Fruit fly (Drosophila melanogaster): Measurements from ENCODE around the gene Scp2.
A peak's percentile ranks its signal among the peaks of the same experiment; 100 is the strongest.

The Scp2 gene

DNA sequence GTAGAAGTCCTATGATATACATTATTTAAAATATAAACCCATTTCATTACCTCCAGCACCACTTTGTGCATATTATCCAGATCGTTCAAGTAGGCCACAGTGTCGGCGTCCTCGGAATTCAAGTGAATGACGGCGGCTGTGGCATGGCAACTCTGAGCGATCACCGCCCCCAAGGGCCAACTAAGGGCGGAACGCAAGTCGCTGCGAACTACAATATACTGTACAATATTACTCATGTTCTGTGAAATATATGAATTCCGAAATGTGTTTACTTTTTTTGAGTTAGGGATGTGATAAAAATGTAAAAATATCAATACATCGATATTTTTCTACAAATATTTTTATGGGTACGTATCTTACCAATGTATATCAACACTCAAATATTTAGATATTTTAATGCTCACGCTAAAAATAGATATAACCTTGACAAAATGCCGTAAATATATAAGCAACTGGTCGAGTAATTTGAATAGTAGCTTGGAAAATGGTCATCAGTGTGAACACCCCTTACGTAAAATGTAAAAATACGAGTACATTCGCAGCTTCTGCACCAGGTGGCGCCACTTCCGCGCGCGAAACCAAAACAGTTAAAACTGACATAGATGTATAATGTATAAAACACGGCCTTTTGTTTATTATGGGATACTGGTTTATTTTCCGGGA is 9.8 kb downstream of the Scp2 start, which contains the start of gene CG14903 (continued):
- TF ChIP-seq CG34376 (GFP tag; optimal IDR thresholded peaks at IDR 0.05) (no peak), tin (GFP tag; optimal IDR thresholded peaks at IDR 0.05) (peak; percentile 70), pum (GFP tag; optimal IDR thresholded peaks at IDR 0.05) (no peak), CG10274 (GFP tag; optimal IDR thresholded peaks at IDR 0.05) (no peak), Med (GFP tag) (peak; percentile 74), CG3065 (GFP tag; optimal IDR thresholded peaks at IDR 0.05) (no peak), Six4 (GFP tag; optimal IDR thresholded peaks at IDR 0.05) (no peak), HLH4C (GFP tag; IDR thresholded peaks at IDR 0.05; ENCODE audit: partially characterized antibody) (peak; percentile 56; the same call in 2 of the 3 replicates), Ptx1 (GFP tag; IDR thresholded peaks at IDR 0.05) (peak; percentile 20; the same call in 1 of the 2 replicates), dpn (GFP tag; optimal IDR thresholded peaks at IDR 0.05) (peak in 1 of 2 experiments; percentile 39), CG12219 (GFP tag; optimal IDR thresholded peaks at IDR 0.05) (no peak), CG8089 (GFP tag; optimal IDR thresholded peaks at IDR 0.05) (no peak), CG1233 (GFP tag; optimal IDR thresholded peaks at IDR 0.05) (no peak), CG31365 (tag; optimal IDR thresholded peaks at IDR 0.05) (no peak), Mes4 (GFP tag; optimal IDR thresholded peaks at IDR 0.05) (no peak), her (GFP tag; optimal IDR thresholded peaks at IDR 0.05) (no peak), CG4707 (GFP tag; optimal IDR thresholded peaks at IDR 0.05) (no peak), CrebB (tag; optimal IDR thresholded peaks at IDR 0.05) (no peak), jigr1 (GFP tag; IDR thresholded peaks at IDR 0.05) (no peak), MESR4 (GFP tag; optimal IDR thresholded peaks at IDR 0.05) (peak; percentile 38), BtbVII (GFP tag; optimal IDR thresholded peaks at IDR 0.05) (no peak), sob (GFP tag; IDR thresholded peaks at IDR 0.05) (peak; percentile 7; the same call in 1 of the 2 replicates), sens (GFP tag) (peak; percentile 81), psq (GFP tag; optimal IDR thresholded peaks at IDR 0.05) (no peak), Dip2 (GFP tag; IDR thresholded peaks at IDR 0.05) (peak; percentile 94), Hsf (GFP tag; optimal IDR thresholded peaks at IDR 0.05) (peak; percentile 47), HLH54F (GFP tag; optimal IDR thresholded peaks at IDR 0.05) (peak; percentile 20), Nf-YA (GFP tag; IDR thresholded peaks at IDR 0.05) (no peak), ci (GFP tag; IDR thresholded peaks at IDR 0.05) (no peak), bcd (GFP tag; optimal IDR thresholded peaks at IDR 0.05) (peak; percentile 49), CG8924 (tag; optimal IDR thresholded peaks at IDR 0.05) (no peak), NfI (GFP tag; optimal IDR thresholded peaks at IDR 0.05) (peak; percentile 11), D (optimal IDR thresholded peaks at IDR 0.05) (no peak), D (GFP tag; optimal IDR thresholded peaks at IDR 0.05) (no peak), sim (GFP tag; IDR thresholded peaks at IDR 0.05) (no peak), ara (GFP tag; IDR thresholded peaks at IDR 0.05) (no peak), CG7372 (GFP tag; IDR thresholded peaks at IDR 0.05) (no peak), pnt (GFP tag; optimal IDR thresholded peaks at IDR 0.05) (peak; percentile 19), dimm (GFP tag; IDR thresholded peaks at IDR 0.05) (no peak), Sry-β (GFP tag; optimal IDR thresholded peaks at IDR 0.05) (no peak), ind (GFP tag; optimal IDR thresholded peaks at IDR 0.05) (no peak), dm (GFP tag; optimal IDR thresholded peaks at IDR 0.05) (peak; percentile 27), gfzf (GFP tag; optimal IDR thresholded peaks at IDR 0.05) (no peak), CG3281 (GFP tag; optimal IDR thresholded peaks at IDR 0.05) (no peak), ash1 (GFP tag; optimal IDR thresholded peaks at IDR 0.05) (no peak), amos (GFP tag; IDR thresholded peaks at IDR 0.05; ENCODE audit: partially characterized antibody) (peak; percentile 70), sna (GFP tag; IDR thresholded peaks at IDR 0.05; ENCODE audit: partially characterized antibody) (peak; percentile 60), tll (GFP tag; optimal IDR thresholded peaks at IDR 0.05) (no peak), gem (tag; optimal IDR thresholded peaks at IDR 0.05) (peak; percentile 49), bbx (GFP tag; IDR thresholded peaks at IDR 0.05; ENCODE audit: partially characterized antibody) (peak; percentile 51), CG12391 (tag; optimal IDR thresholded peaks at IDR 0.05) (peak; percentile 43)
